Fruit fly (Drosophila melanogaster): Measurements from ENCODE around the gene Toll-6.
A peak's percentile ranks its signal among the peaks of the same experiment; 100 is the strongest.

Toll-6 gene

DNA sequence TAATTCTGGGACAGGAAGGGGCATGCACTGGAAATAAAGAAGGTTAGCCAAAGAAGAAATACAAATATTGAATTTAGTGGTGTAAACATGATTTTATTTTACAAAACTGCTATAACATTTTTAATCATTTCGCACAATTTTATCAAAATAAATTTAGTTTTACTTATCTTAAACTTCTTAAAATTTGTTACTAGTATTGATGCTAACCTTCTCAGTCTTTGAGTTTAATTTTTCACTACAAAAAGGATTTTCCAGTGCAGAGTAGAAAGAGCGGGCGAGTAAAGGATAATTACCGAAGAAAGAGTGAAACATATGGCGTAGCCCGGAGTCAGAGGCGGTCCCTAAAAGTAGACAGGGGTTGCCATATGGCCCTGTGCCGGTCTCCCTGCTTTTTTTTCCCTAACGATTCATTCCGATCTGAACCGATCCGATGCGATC, 15.5 kb upstream of the Toll-6 start (continued):
- TF ChIP-seq Sin3A (optimal IDR thresholded peaks at IDR 0.05): no peak
- TF ChIP-seq Sry-β (GFP tag; optimal IDR thresholded peaks at IDR 0.05): no peak
- no peak for TF ChIP-seq CG7357 (GFP tag; IDR thresholded peaks at IDR 0.05)
- no peak for TF ChIP-seq chinmo (GFP tag; IDR thresholded peaks at IDR 0.05; ENCODE audit: partially characterized antibody)
- TF ChIP-seq hth (optimal IDR thresholded peaks at IDR 0.05): no peak
- no peak for TF ChIP-seq unc-4 (GFP tag; IDR thresholded peaks at IDR 0.05; ENCODE audit: partially characterized antibody)
- TF ChIP-seq pros (GFP tag; optimal IDR thresholded peaks at IDR 0.05): peak; percentile 55
- TF ChIP-seq ftz-f1 (GFP tag; optimal IDR thresholded peaks at IDR 0.05): no peak
- TF ChIP-seq so (GFP tag; IDR thresholded peaks at IDR 0.05): no peak
- TF ChIP-seq Bteb2 (GFP tag; optimal IDR thresholded peaks at IDR 0.05): no peak
- TF ChIP-seq slou (GFP tag; optimal IDR thresholded peaks at IDR 0.05): no peak
- no peak for TF ChIP-seq H2.0 (GFP tag; IDR thresholded peaks at IDR 0.05)
- no peak for TF ChIP-seq CG12744 (GFP tag; optimal IDR thresholded peaks at IDR 0.05)
- no peak for TF ChIP-seq CG9817 (tag; optimal IDR thresholded peaks at IDR 0.05)
- TF ChIP-seq lola (GFP tag; optimal IDR thresholded peaks at IDR 0.05): peak in 1 of 3 experiments; percentile 89
- no peak for TF ChIP-seq CG11504 (tag; optimal IDR thresholded peaks at IDR 0.05)
- no peak for TF ChIP-seq Oaz (GFP tag; IDR thresholded peaks at IDR 0.05)
- TF ChIP-seq BtbVII (GFP tag; optimal IDR thresholded peaks at IDR 0.05): no peak
- peak; percentile 8 for TF ChIP-seq lilli (GFP tag; optimal IDR thresholded peaks at IDR 0.05)
- TF ChIP-seq Fer1 (GFP tag; optimal IDR thresholded peaks at IDR 0.05): no peak
- no peak for TF ChIP-seq Drgx (GFP tag; IDR thresholded peaks at IDR 0.05)
- no peak for TF ChIP-seq lmd (GFP tag; IDR thresholded peaks at IDR 0.05)
- TF ChIP-seq CG17186 (GFP tag; optimal IDR thresholded peaks at IDR 0.05): no peak
- TF ChIP-seq trh (GFP tag; optimal IDR thresholded peaks at IDR 0.05): no peak
- no peak for TF ChIP-seq scrt (GFP tag; optimal IDR thresholded peaks at IDR 0.05)
- TF ChIP-seq CG15073 (GFP tag; optimal IDR thresholded peaks at IDR 0.05): no peak
- no peak for TF ChIP-seq CG4282 (GFP tag; optimal IDR thresholded peaks at IDR 0.05)
- TF ChIP-seq CG4360 (GFP tag; IDR thresholded peaks at IDR 0.05): no peak
- peak; percentile 45 for TF ChIP-seq Six4 (GFP tag; optimal IDR thresholded peaks at IDR 0.05)
- no peak for TF ChIP-seq pnt (GFP tag; optimal IDR thresholded peaks at IDR 0.05)
- no peak for TF ChIP-seq ERR (GFP tag; optimal IDR thresholded peaks at IDR 0.05)
- no peak for TF ChIP-seq Dip2 (GFP tag; IDR thresholded peaks at IDR 0.05)
- TF ChIP-seq Atf3 (GFP tag; optimal IDR thresholded peaks at IDR 0.05): no peak
- peak; percentile 52 for TF ChIP-seq CG7556 (GFP tag; optimal IDR thresholded peaks at IDR 0.05)
- no peak for TF ChIP-seq hkb (optimal IDR thresholded peaks at IDR 0.05)
- TF ChIP-seq hkb (GFP tag; IDR thresholded peaks at IDR 0.05): no peak
- TF ChIP-seq Hr39 (optimal IDR thresholded peaks at IDR 0.05): no peak
- no peak for TF ChIP-seq ash1 (GFP tag; optimal IDR thresholded peaks at IDR 0.05)
- no peak for TF ChIP-seq Bgb (GFP tag; IDR thresholded peaks at IDR 0.05; ENCODE audit: partially characterized antibody)
- no peak for TF ChIP-seq abd-A (tag; optimal IDR thresholded peaks at IDR 0.05)
- TF ChIP-seq NC2β (GFP tag; optimal IDR thresholded peaks at IDR 0.05): peak; percentile 16
- TF ChIP-seq NFAT (GFP tag; IDR thresholded peaks at IDR 0.05): no peak
- TF ChIP-seq B-H2 (GFP tag; optimal IDR thresholded peaks at IDR 0.05): no peak
- no peak for TF ChIP-seq CG8281 (tag; optimal IDR thresholded peaks at IDR 0.05)
- TF ChIP-seq wdn (GFP tag; IDR thresholded peaks at IDR 0.05): no peak
- TF ChIP-seq CG10147 (GFP tag; optimal IDR thresholded peaks at IDR 0.05): no peak
- TF ChIP-seq CG2202 (tag; optimal IDR thresholded peaks at IDR 0.05): peak; percentile 59
- 0 out of 3 replicates have a peak, but pooled peaks have one; percentile 22 for TF ChIP-seq CG11695 (GFP tag; IDR thresholded peaks at IDR 0.05)
- no peak for TF ChIP-seq PHDP (tag; optimal IDR thresholded peaks at IDR 0.05)
- TF ChIP-seq crol (GFP tag; IDR thresholded peaks at IDR 0.05): no peak
- no peak for TF ChIP-seq Doc2 (GFP tag; IDR thresholded peaks at IDR 0.05)
- TF ChIP-seq z (GFP tag; IDR thresholded peaks at IDR 0.05): no peak
- no peak for TF ChIP-seq CG1647 (GFP tag; optimal IDR thresholded peaks at IDR 0.05)
- peak; percentile 5 for TF ChIP-seq NK7.1 (GFP tag; optimal IDR thresholded peaks at IDR 0.05)

Measured in whole organism, embryonic.